Fruit fly (Drosophila melanogaster) whole organism, adult: Measurements from ENCODE around the gene CG33721.

ENCODE experiments used
- CG11617 ChIP-seq: fragments of 200-800 bp; sonication (Bioruptor generic); optimal IDR thresholded peaks from 2 replicates; lab custom pipeline; 2017; ENCODE audit warnings: mild to moderate bottlenecking, missing biosample characterization, missing genetic modification reagents, missing genetic modification characterization
- CG12768 ChIP-seq: fragments of 200-800 bp; sonication (Bioruptor generic); optimal IDR thresholded peaks from 2 replicates; lab custom pipeline; 2017; ENCODE audit warnings: missing biosample characterization, missing genetic modification characterization, mild to moderate bottlenecking, moderate library complexity, missing genetic modification reagents
- CG33017 ChIP-seq: fragments of 200-800 bp; sonication (Bioruptor generic); optimal IDR thresholded peaks from 2 replicates; lab custom pipeline; 2018; ENCODE audit warnings: missing biosample characterization, mild to moderate bottlenecking, missing genetic modification characterization, moderate library complexity
- kay ChIP-seq: fragments of 200-800 bp; sonication (Bioruptor generic); peaks from one replicate; lab custom pipeline; 2016; ENCODE audit warnings: missing biosample characterization, missing genetic modification characterization, borderline replicate concordance

DNA sequence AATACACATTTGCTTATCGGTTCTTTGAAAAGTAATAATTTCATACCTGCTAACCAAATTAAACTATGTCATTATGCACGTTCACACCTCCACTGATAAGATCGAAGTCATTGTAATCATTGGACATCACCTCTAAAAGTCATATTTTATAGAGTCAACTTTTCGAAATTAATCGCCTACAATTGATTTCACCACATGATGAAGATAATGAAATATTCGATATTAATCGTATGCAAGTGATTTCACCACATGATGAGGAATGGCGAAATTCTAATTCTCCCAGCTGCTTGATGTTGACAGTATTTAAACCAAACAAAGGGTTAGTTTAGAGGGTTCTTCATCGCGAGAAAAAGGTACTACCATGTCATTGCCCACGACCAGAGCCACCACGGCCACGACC, 44.8 kb downstream of the CG33721 start, which contains the start of gene CG18596:
- TF ChIP-seq CG11617 (GFP tag; lab: Kevin White, UChicago) (no peak), CG12768 (GFP tag; lab: Kevin White, UChicago) (no peak), kay (GFP tag; lab: Kevin White, UChicago) (no peak), CG33017 (tag; lab: Kevin White, UChicago) (no peak)
